Fruit fly (Drosophila melanogaster): ENCODE measurements around the gene Oga.
A peak's percentile ranks its signal among the peaks of the same experiment; 100 is the strongest.

Oga gene

DNA sequence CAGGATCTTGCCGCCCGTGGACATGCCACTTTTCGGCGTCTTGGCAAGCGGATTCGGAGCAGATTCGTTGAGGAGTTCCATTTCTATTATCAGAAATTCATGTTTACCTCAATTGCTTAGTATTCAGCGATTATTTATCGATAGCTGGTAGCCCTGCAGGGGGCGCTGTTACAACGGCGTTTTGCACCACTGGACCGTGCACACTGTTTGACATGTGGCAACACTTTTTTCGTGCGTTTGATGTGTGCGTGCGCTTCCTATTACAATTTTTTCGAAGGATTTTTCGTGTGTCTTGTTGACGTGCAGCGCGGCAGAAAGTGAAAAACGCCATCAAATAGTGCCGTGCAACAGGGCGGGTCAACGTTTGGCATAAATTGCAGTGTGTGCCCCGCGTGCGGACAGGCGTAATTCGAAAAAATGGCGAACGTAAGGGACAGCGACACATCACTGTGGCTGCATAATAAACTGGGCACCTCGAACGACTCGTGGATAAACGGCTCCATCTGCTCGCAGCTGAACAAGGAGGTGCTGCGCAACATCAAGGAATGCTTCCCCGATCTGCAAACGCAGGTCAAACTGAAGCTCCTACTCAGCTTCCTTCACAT lies 4.7 kb downstream of the Oga start, which contains the start of the genes CG3337 and Nelf-A (continued):
- TF ChIP-seq CG17912 (GFP tag; optimal IDR thresholded peaks at IDR 0.05) (peak; percentile 71), CG12104 (GFP tag; optimal IDR thresholded peaks at IDR 0.05) (no peak), E2f2 (GFP tag; IDR thresholded peaks at IDR 0.05) (peak; percentile 68), CG3838 (GFP tag; optimal IDR thresholded peaks at IDR 0.05) (no peak), CG34224 (GFP tag; IDR thresholded peaks at IDR 0.05; ENCODE audit: partially characterized antibody) (peak; percentile 82), CG12391 (tag; optimal IDR thresholded peaks at IDR 0.05) (peak; percentile 56), CTCF (GFP tag; optimal IDR thresholded peaks at IDR 0.05) (peak; percentile 97), Dfd (GFP tag; optimal IDR thresholded peaks at IDR 0.05) (no peak), CG15269 (tag; optimal IDR thresholded peaks at IDR 0.05) (peak; percentile 30), eve (GFP tag; optimal IDR thresholded peaks at IDR 0.05) (no peak), CG4360 (GFP tag; IDR thresholded peaks at IDR 0.05) (no peak), nerfin-2 (GFP tag; IDR thresholded peaks at IDR 0.05; ENCODE audit: partially characterized antibody) (peak; percentile 79), vfl (GFP tag; optimal IDR thresholded peaks at IDR 0.05) (peak; percentile 74), tgo (GFP tag; IDR thresholded peaks at IDR 0.05) (peak; percentile 63), schlank (tag; optimal IDR thresholded peaks at IDR 0.05) (peak; percentile 32), Atf6 (GFP tag; IDR thresholded peaks at IDR 0.05) (0 out of 2 replicates have a peak, but pooled peaks have one; percentile 26), ken (GFP tag; IDR thresholded peaks at IDR 0.05) (peak; percentile 72), CG11247 (GFP tag; IDR thresholded peaks at IDR 0.05) (peak; percentile 85), CG7987 (GFP tag; optimal IDR thresholded peaks at IDR 0.05) (peak; percentile 89), CG10274 (GFP tag; optimal IDR thresholded peaks at IDR 0.05) (no peak), CG30431 (GFP tag; optimal IDR thresholded peaks at IDR 0.05) (peak; percentile 33), tap (tag; optimal IDR thresholded peaks at IDR 0.05) (no peak), CG12299 (tag; optimal IDR thresholded peaks at IDR 0.05) (no peak), CG11504 (tag; optimal IDR thresholded peaks at IDR 0.05) (no peak), TFAM (GFP tag; optimal IDR thresholded peaks at IDR 0.05) (no peak), Side (GFP tag; optimal IDR thresholded peaks at IDR 0.05) (peak; percentile 56), CG9727 (GFP tag; optimal IDR thresholded peaks at IDR 0.05) (peak; percentile 59), stwl (tag; optimal IDR thresholded peaks at IDR 0.05) (peak; percentile 87), CG2875 (GFP tag; optimal IDR thresholded peaks at IDR 0.05) (no peak), CG12155 (GFP tag; optimal IDR thresholded peaks at IDR 0.05) (peak; percentile 59), hb (GFP tag; IDR thresholded peaks at IDR 0.05; ENCODE audit: partially characterized antibody) (peak; percentile 78), chm (GFP tag; IDR thresholded peaks at IDR 0.05) (peak; percentile 56), usp (GFP tag; optimal IDR thresholded peaks at IDR 0.05) (no peak), ERR (GFP tag; optimal IDR thresholded peaks at IDR 0.05) (peak; percentile 64), twi (tag; optimal IDR thresholded peaks at IDR 0.05) (peak; percentile 36), Hr51 (GFP tag; optimal IDR thresholded peaks at IDR 0.05) (peak in 1 of 2 experiments; percentile 81), Nf-YA (GFP tag; IDR thresholded peaks at IDR 0.05) (no peak), Xbp1 (GFP tag; optimal IDR thresholded peaks at IDR 0.05) (peak; percentile 80), Deaf1 (tag; optimal IDR thresholded peaks at IDR 0.05) (no peak), wek (GFP tag; optimal IDR thresholded peaks at IDR 0.05) (no peak), YL-1 (GFP tag; optimal IDR thresholded peaks at IDR 0.05) (peak; percentile 97), chinmo (GFP tag; IDR thresholded peaks at IDR 0.05; ENCODE audit: partially characterized antibody) (peak; percentile 91; the same call in 3 of the 4 replicates), Dek (tag; optimal IDR thresholded peaks at IDR 0.05) (no peak), mirr (GFP tag; optimal IDR thresholded peaks at IDR 0.05) (peak; percentile 81), CG12942 (GFP tag; optimal IDR thresholded peaks at IDR 0.05) (peak; percentile 67), Fer2 (tag; optimal IDR thresholded peaks at IDR 0.05) (no peak), gsb-n (tag; optimal IDR thresholded peaks at IDR 0.05) (no peak), crol (GFP tag; IDR thresholded peaks at IDR 0.05) (no peak), CG7372 (GFP tag; IDR thresholded peaks at IDR 0.05) (0 out of 2 replicates have a peak, but pooled peaks have one; percentile 48), Dll (GFP tag; IDR thresholded peaks at IDR 0.05; ENCODE audit: partially characterized antibody) (peak; percentile 69)
